Worm (Caenorhabditis elegans) whole organism, young adult: ENCODE results near the gene F01F1.2.
A peak's percentile ranks its signal among the peaks of the same experiment; 100 is the strongest.

Experiments
- F37B4.10 ChIP-seq: fragments of 200-800 bp; sonication (Bioruptor generic); IDR thresholded peaks from 2 replicates; pipeline ENCODE4 v1.3.6; 2022; ENCODE audit warnings: missing genetic modification characterization, missing compliant biosample characterization
- F55B11.4 ChIP-seq: sonication (generic microtip); optimal IDR thresholded peaks from 2 replicates; lab custom pipeline; 2016; ENCODE audit warnings: missing compliant biosample characterization, missing genetic modification characterization, borderline replicate concordance; ENCODE audit not compliant: insufficient read depth
- F57A8.1 ChIP-seq: fragments of 200-800 bp; sonication (Bioruptor generic); optimal IDR thresholded peaks from 2 replicates; lab custom pipeline; 2018; ENCODE audit warnings: mild to moderate bottlenecking, missing genetic modification characterization, moderate library complexity, missing compliant biosample characterization
- K11D2.4 ChIP-seq: fragments of 200-800 bp; sonication (Bioruptor generic); IDR thresholded peaks from 2 replicates; pipeline ENCODE4 v1.3.6; 2022; ENCODE audit warnings: missing genetic modification reagents, missing genetic modification characterization, missing compliant biosample characterization
- T26A5.8 ChIP-seq: sonication (generic microtip); optimal IDR thresholded peaks from 2 replicates; lab custom pipeline; 2016; ENCODE audit warnings: missing genetic modification characterization, missing compliant biosample characterization
- aptf-2 ChIP-seq: fragments of 200-800 bp; sonication (Bioruptor generic); conservative IDR thresholded peaks from 2 replicates; pipeline ENCODE4 v1.3.6; 2022; ENCODE audit warnings: missing genetic modification reagents, missing genetic modification characterization, missing compliant biosample characterization
- aptf-3 ChIP-seq: fragments of 200-800 bp; sonication (Bioruptor generic); IDR thresholded peaks from 2 replicates; pipeline ENCODE4 v1.3.6; 2022; ENCODE audit warnings: missing genetic modification characterization, missing compliant biosample characterization
- attf-3 ChIP-seq: fragments of 200-800 bp; sonication (Bioruptor generic); conservative IDR thresholded peaks from 2 replicates; pipeline ENCODE4 v1.3.6; 2022; ENCODE audit warnings: missing genetic modification reagents, missing genetic modification characterization, missing compliant biosample characterization
- attf-5 ChIP-seq: fragments of 200-800 bp; sonication (Bioruptor generic); optimal IDR thresholded peaks from 2 replicates; lab custom pipeline; 2018; ENCODE audit warnings: mild to moderate bottlenecking, missing genetic modification characterization, missing compliant biosample characterization
- bed-1 ChIP-seq: fragments of 200-800 bp; sonication (Bioruptor generic); IDR thresholded peaks from 2 replicates; pipeline ENCODE4 v1.3.6; 2022; ENCODE audit warnings: missing genetic modification reagents, missing genetic modification characterization, missing compliant biosample characterization
- bed-2 ChIP-seq: fragments of 200-800 bp; sonication (Bioruptor generic); IDR thresholded peaks from 2 replicates; pipeline ENCODE4 v1.3.6; 2022; ENCODE audit warnings: missing genetic modification reagents, missing genetic modification characterization, missing compliant biosample characterization
- ccch-3 ChIP-seq: fragments of 200-800 bp; sonication (Bioruptor generic); optimal IDR thresholded peaks from 2 replicates; lab custom pipeline; 2018; ENCODE audit warnings: mild to moderate bottlenecking, missing genetic modification characterization, missing compliant biosample characterization
- ceh-100 ChIP-seq: fragments of 200-800 bp; sonication (Bioruptor generic); IDR thresholded peaks from 2 replicates; pipeline ENCODE4 v1.3.6; 2022; ENCODE audit warnings: missing genetic modification reagents, missing genetic modification characterization, missing compliant biosample characterization
- ceh-27 ChIP-seq: fragments of 200-800 bp; sonication (Bioruptor generic); optimal IDR thresholded peaks from 2 replicates; lab custom pipeline; 2018; ENCODE audit warnings: mild to moderate bottlenecking, missing genetic modification characterization, moderate library complexity, missing compliant biosample characterization
- die-1 ChIP-seq: sonication (generic microtip); optimal IDR thresholded peaks from 2 replicates; lab custom pipeline; 2016; ENCODE audit warnings: missing genotype, mild to moderate bottlenecking, missing genetic modification characterization, missing compliant biosample characterization
- dpff-1 ChIP-seq: sonication (generic microtip); optimal IDR thresholded peaks from 2 replicates; lab custom pipeline; 2017; ENCODE audit warnings: mild to moderate bottlenecking, missing genetic modification characterization, missing compliant biosample characterization
- dpl-1 ChIP-seq: fragments of 150-350 bp; optimal IDR thresholded peaks from 2 replicates; lab custom pipeline; 2014; ENCODE audit warnings: missing biosample characterization, missing genetic modification reagents, missing genetic modification characterization
- efl-1 ChIP-seq: fragments of 150-350 bp; optimal IDR thresholded peaks from 2 replicates; lab custom pipeline; 2014; ENCODE audit warnings: missing biosample characterization, missing genetic modification reagents, missing genetic modification characterization
- egl-44 ChIP-seq: fragments of 200-800 bp; sonication (Bioruptor generic); IDR thresholded peaks from 2 replicates; pipeline ENCODE4 v1.3.6; 2022; ENCODE audit warnings: missing genetic modification reagents, missing genetic modification characterization, missing compliant biosample characterization
- ets-4 ChIP-seq: fragments of 200-800 bp; sonication (Bioruptor generic); optimal IDR thresholded peaks from 2 replicates; lab custom pipeline; 2018; ENCODE audit warnings: mild to moderate bottlenecking, missing genetic modification characterization, missing compliant biosample characterization
- hlh-12 ChIP-seq: sonication (generic microtip); optimal IDR thresholded peaks from 2 replicates; lab custom pipeline; 2016; ENCODE audit warnings: missing genetic modification characterization, missing compliant biosample characterization
- hlh-26 ChIP-seq: fragments of 200-800 bp; sonication (Bioruptor generic); conservative IDR thresholded peaks from 2 replicates; pipeline ENCODE4 v1.3.6; 2022; ENCODE audit warnings: missing genetic modification reagents, missing genetic modification characterization, missing compliant biosample characterization
- hsf-1 ChIP-seq: fragments of 200-800 bp; sonication (Bioruptor generic); IDR thresholded peaks from 2 replicates; pipeline ENCODE4 v1.3.6; 2022; ENCODE audit warnings: missing genetic modification reagents, missing genetic modification characterization, missing compliant biosample characterization
- let-526 ChIP-seq: fragments of 200-800 bp; sonication (Bioruptor generic); IDR thresholded peaks from 2 replicates; pipeline ENCODE4 v1.3.6; 2022; ENCODE audit warnings: missing genetic modification reagents, missing genetic modification characterization, missing compliant biosample characterization
- lir-1 ChIP-seq: fragments of 200-800 bp; sonication (Bioruptor generic); conservative IDR thresholded peaks from 2 replicates; pipeline ENCODE4 v1.3.6; 2022; ENCODE audit warnings: missing genetic modification reagents, missing genetic modification characterization, missing compliant biosample characterization
- mes-4 ChIP-seq: sonication (generic microtip); optimal IDR thresholded peaks from 2 replicates; lab custom pipeline; 2016; ENCODE audit warnings: missing genotype, missing genetic modification characterization, missing compliant biosample characterization
- nfya-1 ChIP-seq: sonication (generic microtip); optimal IDR thresholded peaks from 2 replicates; lab custom pipeline; 2017; ENCODE audit warnings: antibody characterized with exemption, missing compliant biosample characterization, missing genetic modification characterization, borderline replicate concordance; ENCODE audit not compliant: insufficient read depth
- nfyb-1 ChIP-seq: fragments of 200-800 bp; sonication (Bioruptor generic); IDR thresholded peaks from 2 replicates; pipeline ENCODE4 v1.3.6; 2022; ENCODE audit warnings: missing genetic modification reagents, missing genetic modification characterization, missing compliant biosample characterization
- nhr-120 ChIP-seq: fragments of 200-800 bp; sonication (Bioruptor generic); IDR thresholded peaks from 2 replicates; pipeline ENCODE4 v1.3.6; 2022; ENCODE audit warnings: missing genetic modification characterization, missing compliant biosample characterization
- nhr-90 ChIP-seq: sonication (generic microtip); optimal IDR thresholded peaks from 2 replicates; lab custom pipeline; 2016; ENCODE audit warnings: missing genotype, mild to moderate bottlenecking, missing genetic modification characterization, missing compliant biosample characterization
- rec-8 ChIP-seq, 2 experiments: sonication (generic microtip); optimal IDR thresholded peaks; 2 replicates each; lab custom pipeline; 2016; ENCODE audit warnings: mild to moderate bottlenecking in 2 of 2, missing genetic modification characterization in 2 of 2, missing genetic modification reagents in 2 of 2, missing genotype in 2 of 2, missing biosample characterization in 1 of 2, missing compliant biosample characterization in 1 of 2, moderate library complexity in 1 of 2
- repo-1 ChIP-seq: sonication (generic microtip); optimal IDR thresholded peaks from 2 replicates; lab custom pipeline; 2017; ENCODE audit warnings: mild to moderate bottlenecking, missing genetic modification characterization, missing compliant biosample characterization
- sptf-2 ChIP-seq: fragments of 200-800 bp; sonication (Bioruptor generic); optimal IDR thresholded peaks from 2 replicates; lab custom pipeline; 2018; ENCODE audit warnings: mild to moderate bottlenecking, missing genetic modification characterization, missing compliant biosample characterization
- tbp1 ChIP-seq: fragments of 200-800 bp; sonication (Bioruptor generic); optimal IDR thresholded peaks from 2 replicates; lab custom pipeline; 2018; ENCODE audit warnings: mild to moderate bottlenecking, missing genetic modification characterization, missing compliant biosample characterization
- tlf-1 ChIP-seq: fragments of 200-800 bp; sonication (Bioruptor generic); optimal IDR thresholded peaks from 2 replicates; lab custom pipeline; 2018; ENCODE audit warnings: mild to moderate bottlenecking, missing genetic modification characterization, missing compliant biosample characterization
- unc-130 ChIP-seq: sonication (generic microtip); optimal IDR thresholded peaks from 2 replicates; lab custom pipeline; 2016; ENCODE audit warnings: missing genetic modification reagents, missing genetic modification characterization, missing compliant biosample characterization
- unc-62 ChIP-seq: fragments of 150-350 bp; optimal IDR thresholded peaks from 2 replicates; lab custom pipeline; 2014; ENCODE audit warnings: missing biosample characterization, missing genetic modification reagents, missing genetic modification characterization
- ztf-26 ChIP-seq: sonication (generic microtip); optimal IDR thresholded peaks from 2 replicates; lab custom pipeline; 2017; ENCODE audit warnings: missing genetic modification characterization, missing compliant biosample characterization
- ztf-28 ChIP-seq: fragments of 200-800 bp; sonication (Bioruptor generic); IDR thresholded peaks from 2 replicates; pipeline ENCODE4 v1.3.6; 2022; ENCODE audit warnings: missing genetic modification reagents, missing genetic modification characterization, missing compliant biosample characterization
- ztf-3 ChIP-seq: fragments of 200-800 bp; sonication (Bioruptor generic); optimal IDR thresholded peaks from 2 replicates; lab custom pipeline; 2018; ENCODE audit warnings: mild to moderate bottlenecking, missing genetic modification characterization, missing compliant biosample characterization

F01F1.2 gene

ce11 chrIII:5855637-5856179 is 22.6 kb upstream of the F01F1.2 start, which contains the start of the genes cct-6 and alh-9 (continued):
- TF ChIP-seq attf-3 (no peak), ztf-28 (GFP tag; lab: Robert Waterston, UW) (no peak), aptf-2 (GFP tag; lab: Robert Waterston, UW) (no peak), F55B11.4 (tag; lab: Kevin White, UChicago) (no peak), ets-4 (no peak), tlf-1 (GFP tag; lab: Kevin White, UChicago) (no peak), die-1 (no peak), unc-62 (no peak), egl-44 (GFP tag; lab: Robert Waterston, UW) (no peak), nhr-90 (tag; lab: Kevin White, UChicago) (no peak), let-526 (GFP tag; lab: Robert Waterston, UW) (no peak), bed-1 (GFP tag; lab: Robert Waterston, UW) (no peak), repo-1 (tag; lab: Kevin White, UChicago) (no peak), tbp1 (GFP tag; lab: Kevin White, UChicago) (peak; percentile 44), T26A5.8 (no peak), ztf-26 (tag; lab: Kevin White, UChicago) (no peak), nfyb-1 (GFP tag; lab: Robert Waterston, UW) (peak; percentile 20; the same call in 1 of the 2 replicates), F57A8.1 (GFP tag; lab: Kevin White, UChicago) (no peak), sptf-2 (GFP tag; lab: Kevin White, UChicago) (no peak), ccch-3 (GFP tag; lab: Kevin White, UChicago) (no peak), dpl-1 (GFP tag; lab: Kevin White, UChicago) (peak; percentile 81), ceh-100 (GFP tag; lab: Robert Waterston, UW) (no peak), K11D2.4 (GFP tag; lab: Robert Waterston, UW) (no peak), mes-4 (tag; lab: Kevin White, UChicago) (no peak), F37B4.10 (no peak), ceh-27 (GFP tag; lab: Kevin White, UChicago) (peak; percentile 35), nhr-120 (GFP tag; lab: Robert Waterston, UW) (no peak), efl-1 (GFP tag; lab: Kevin White, UChicago) (peak; percentile 70), aptf-3 (GFP tag; lab: Robert Waterston, UW) (no peak), hsf-1 (GFP tag; lab: Robert Waterston, UW) (peak; percentile 77), hlh-12 (tag; lab: Kevin White, UChicago) (no peak), nfya-1 (tag; lab: Kevin White, UChicago) (no peak), lir-1 (GFP tag; lab: Robert Waterston, UW) (no peak), hlh-26 (no peak), attf-5 (GFP tag; lab: Kevin White, UChicago) (peak; percentile 64), bed-2 (GFP tag; lab: Robert Waterston, UW) (no peak), ztf-3 (GFP tag; lab: Kevin White, UChicago) (no peak), unc-130 (GFP tag; lab: Kevin White, UChicago) (no peak), dpff-1 (no peak), rec-8 (tag; optimal IDR thresholded peaks at IDR 0.05; lab: Kevin White, UChicago) (no peak)
